Fruit fly (Drosophila melanogaster) whole organism, embryonic: ENCODE data around the gene Idi.
A peak's percentile ranks its signal among the peaks of the same experiment; 100 is the strongest.

Experiments
- Asciz ChIP-seq: fragments of 200-800 bp; sonication (Bioruptor generic); optimal IDR thresholded peaks from 2 replicates; lab custom pipeline; 2017; ENCODE audit warnings: missing biosample characterization, mild to moderate bottlenecking, missing genetic modification characterization, missing genetic modification reagents
- CG10274 ChIP-seq: fragments of 200-800 bp; sonication (Bioruptor generic); optimal IDR thresholded peaks from 3 replicates; lab custom pipeline; 2017; ENCODE audit warnings: missing biosample characterization, mild to moderate bottlenecking, missing genetic modification characterization
- CG10431 ChIP-seq: fragments of 200-800 bp; sonication (Bioruptor generic); optimal IDR thresholded peaks from 3 replicates; lab custom pipeline; 2018; ENCODE audit warnings: missing biosample characterization, mild to moderate bottlenecking, missing genetic modification characterization
- CG10543 ChIP-seq: fragments of 200-800 bp; sonication (Bioruptor generic); optimal IDR thresholded peaks from 3 replicates; lab custom pipeline; 2017; ENCODE audit warnings: missing biosample characterization, mild to moderate bottlenecking, missing genetic modification characterization, moderate library complexity
- CG12219 ChIP-seq: fragments of 200-800 bp; sonication (Bioruptor generic); optimal IDR thresholded peaks from 3 replicates; lab custom pipeline; 2018; ENCODE audit warnings: missing biosample characterization, mild to moderate bottlenecking, missing genetic modification characterization
- CG1233 ChIP-seq: fragments of 200-800 bp; sonication (Bioruptor generic); optimal IDR thresholded peaks from 4 replicates; lab custom pipeline; 2018; ENCODE audit warnings: missing biosample characterization, mild to moderate bottlenecking, missing genetic modification characterization
- CG14441 ChIP-seq: fragments of 200-800 bp; sonication (Bioruptor generic); IDR thresholded peaks from 2 replicates; pipeline ENCODE4 v1.3.6; 2022; ENCODE audit warnings: missing biosample characterization, missing genetic modification characterization
- CG15514 ChIP-seq: fragments of 200-800 bp; sonication (Bioruptor generic); optimal IDR thresholded peaks from 3 replicates; lab custom pipeline; 2017; ENCODE audit warnings: missing biosample characterization, missing genetic modification characterization, mild to moderate bottlenecking, moderate library complexity, missing genetic modification reagents
- CG1603 ChIP-seq: fragments of 200-800 bp; sonication (Bioruptor generic); optimal IDR thresholded peaks from 2 replicates; lab custom pipeline; 2019; ENCODE audit warnings: missing biosample characterization, mild to moderate bottlenecking, missing genetic modification characterization, moderate library complexity
- CG16815 ChIP-seq: fragments of 200-800 bp; sonication (Bioruptor generic); optimal IDR thresholded peaks from 3 replicates; lab custom pipeline; 2017; ENCODE audit warnings: missing biosample characterization, mild to moderate bottlenecking, missing genetic modification characterization
- CG16863 ChIP-seq: fragments of 200-800 bp; sonication (Bioruptor generic); optimal IDR thresholded peaks from 3 replicates; lab custom pipeline; 2016; ENCODE audit warnings: missing biosample characterization, missing genetic modification characterization
- CG17359 ChIP-seq: fragments of 200-800 bp; sonication (Bioruptor generic); optimal IDR thresholded peaks from 3 replicates; lab custom pipeline; 2018; ENCODE audit warnings: missing biosample characterization, mild to moderate bottlenecking, missing genetic modification characterization, moderate library complexity
- CG18476 ChIP-seq: fragments of 200-800 bp; sonication (Bioruptor generic); optimal IDR thresholded peaks from 2 replicates; lab custom pipeline; 2016; ENCODE audit warnings: missing biosample characterization, mild to moderate bottlenecking, missing genetic modification characterization
- CG30403 ChIP-seq: fragments of 200-800 bp; sonication (Bioruptor generic); optimal IDR thresholded peaks from 3 replicates; lab custom pipeline; 2016; ENCODE audit warnings: missing biosample characterization, missing genetic modification characterization
- CG3163 ChIP-seq: fragments of 200-800 bp; sonication (Bioruptor generic); optimal IDR thresholded peaks from 3 replicates; lab custom pipeline; 2016; ENCODE audit warnings: missing biosample characterization, missing genetic modification characterization
- CG3407 ChIP-seq: fragments of 200-800 bp; sonication (Bioruptor generic); optimal IDR thresholded peaks from 2 replicates; lab custom pipeline; 2018; ENCODE audit warnings: missing biosample characterization, mild to moderate bottlenecking, missing genetic modification characterization
- CG34224 ChIP-seq: fragments of 200-800 bp; sonication (Bioruptor generic); IDR thresholded peaks from 3 replicates; pipeline ENCODE4 v1.3.6; 2022; ENCODE audit warnings: missing biosample characterization, missing genetic modification characterization; ENCODE audit not compliant: partially characterized antibody
- CG3838 ChIP-seq: fragments of 200-800 bp; sonication (Bioruptor generic); optimal IDR thresholded peaks from 3 replicates; lab custom pipeline; 2016; ENCODE audit warnings: missing biosample characterization, missing genetic modification characterization
- CG8359 ChIP-seq: fragments of 200-800 bp; sonication (Bioruptor generic); optimal IDR thresholded peaks from 2 replicates; lab custom pipeline; 2017; ENCODE audit warnings: missing biosample characterization, mild to moderate bottlenecking, missing genetic modification characterization, borderline replicate concordance
- CG8478 ChIP-seq: fragments of >200 bp; optimal IDR thresholded peaks from 2 replicates; lab custom pipeline; 2018
- Eip74EF ChIP-seq, 2 experiments: fragments of 200-800 bp in 1 of 2; fragments of >200 bp in 1 of 2; sonication (Bioruptor generic) in 1 of 2; optimal IDR thresholded peaks; 2 replicates each; lab custom pipeline; 2017 to 2019; ENCODE audit warnings: missing biosample characterization in 2 of 2, missing genetic modification characterization in 2 of 2, mild to moderate bottlenecking in 1 of 2, moderate library complexity in 1 of 2
- Ets65A ChIP-seq: fragments of 200-800 bp; sonication (Bioruptor generic); peaks from one replicate; lab custom pipeline; 2016; ENCODE audit warnings: missing biosample characterization, missing genetic modification characterization
- Kr ChIP-seq: fragments of 200-800 bp; sonication (Bioruptor generic); optimal IDR thresholded peaks from 2 replicates; lab custom pipeline; 2017; ENCODE audit warnings: missing biosample characterization, mild to moderate bottlenecking, missing genetic modification characterization
- Med ChIP-seq: fragments of 200-800 bp; sonication (Bioruptor generic); peaks from one replicate; lab custom pipeline; 2016; ENCODE audit warnings: missing biosample characterization, missing genetic modification characterization, mild to moderate bottlenecking, inconsistent platforms, moderate library complexity
- PHDP ChIP-seq: fragments of 200-800 bp; sonication (Bioruptor generic); optimal IDR thresholded peaks from 3 replicates; lab custom pipeline; 2018; ENCODE audit warnings: missing biosample characterization, mild to moderate bottlenecking, missing genetic modification characterization, moderate library complexity
- Ssrp ChIP-seq: fragments of 200-800 bp; sonication (Bioruptor generic); optimal IDR thresholded peaks from 2 replicates; lab custom pipeline; 2018; ENCODE audit warnings: missing biosample characterization, mild to moderate bottlenecking, missing genetic modification characterization, moderate library complexity
- Tbp ChIP-seq: fragments of >200 bp; optimal IDR thresholded peaks from 2 replicates; lab custom pipeline; 2018; ENCODE audit warnings: missing biosample characterization, missing genetic modification characterization
- Xrp1 ChIP-seq: fragments of 200-800 bp; sonication (Bioruptor generic); IDR thresholded peaks from 2 replicates; pipeline ENCODE4 v1.3.6; 2022; ENCODE audit warnings: missing biosample characterization, missing genetic modification characterization
- al ChIP-seq: fragments of 200-800 bp; sonication (Bioruptor generic); IDR thresholded peaks from 2 replicates; pipeline ENCODE4 v1.3.6; 2022; ENCODE audit warnings: missing biosample characterization, missing genetic modification characterization
- ap ChIP-seq: fragments of 200-800 bp; sonication (Bioruptor generic); IDR thresholded peaks from 2 replicates; pipeline ENCODE4 v1.3.6; 2022; ENCODE audit warnings: missing biosample characterization, missing genetic modification characterization
- bab2 ChIP-seq: fragments of 200-800 bp; sonication (Bioruptor generic); optimal IDR thresholded peaks from 2 replicates; lab custom pipeline; 2016; ENCODE audit warnings: missing biosample characterization, missing genetic modification characterization
- bowl ChIP-seq: fragments of 200-800 bp; sonication (Bioruptor generic); IDR thresholded peaks from 2 replicates; pipeline ENCODE4 v1.3.6; 2022; ENCODE audit warnings: missing biosample characterization, missing genetic modification characterization
- exex ChIP-seq: fragments of 200-800 bp; sonication (Bioruptor generic); optimal IDR thresholded peaks from 4 replicates; lab custom pipeline; 2018; ENCODE audit warnings: missing biosample characterization, mild to moderate bottlenecking, missing genetic modification characterization, moderate library complexity
- eyg ChIP-seq: fragments of 200-800 bp; sonication (Bioruptor generic); optimal IDR thresholded peaks from 3 replicates; lab custom pipeline; 2016; ENCODE audit warnings: missing biosample characterization, missing genetic modification characterization
- fu2 ChIP-seq: fragments of 200-800 bp; sonication (Bioruptor generic); optimal IDR thresholded peaks from 2 replicates; lab custom pipeline; 2016; ENCODE audit warnings: missing biosample characterization, missing genetic modification characterization
- hb ChIP-seq: fragments of 200-800 bp; sonication (Bioruptor generic); IDR thresholded peaks from 3 replicates; pipeline ENCODE4 v1.3.6; 2022; ENCODE audit warnings: missing biosample characterization, missing genetic modification characterization; ENCODE audit not compliant: partially characterized antibody
- ind ChIP-seq: fragments of 200-800 bp; sonication (Bioruptor generic); optimal IDR thresholded peaks from 3 replicates; lab custom pipeline; 2016; ENCODE audit warnings: missing biosample characterization, missing genetic modification characterization
- mirr ChIP-seq: fragments of 200-800 bp; sonication (Bioruptor generic); optimal IDR thresholded peaks from 3 replicates; lab custom pipeline; 2018; ENCODE audit warnings: missing biosample characterization, mild to moderate bottlenecking, missing genetic modification characterization
- odd ChIP-seq: fragments of 200-800 bp; sonication (Bioruptor generic); optimal IDR thresholded peaks from 2 replicates; lab custom pipeline; 2017; ENCODE audit warnings: missing biosample characterization, mild to moderate bottlenecking, missing genetic modification characterization
- pan ChIP-seq, 4 experiments: fragments of >200 bp in 3 of 4; fragments of 200-800 bp in 1 of 4; sonication (Bioruptor generic) in 1 of 4; optimal IDR thresholded peaks in 3 of 4; IDR thresholded peaks in 1 of 4; 2 replicates each; pipeline versions ENCODE4 v1.3.6 to Lab custom; 2017 to 2022; ENCODE audit warnings: missing biosample characterization in 2 of 4, missing genetic modification characterization in 2 of 4, mixed read lengths in 1 of 4
- row ChIP-seq: fragments of 200-800 bp; sonication (Bioruptor generic); IDR thresholded peaks from 3 replicates; pipeline ENCODE4 v1.3.6; 2022; ENCODE audit warnings: missing biosample characterization, missing genetic modification characterization
- run ChIP-seq: fragments of 200-800 bp; sonication (Bioruptor generic); optimal IDR thresholded peaks from 3 replicates; lab custom pipeline; 2018; ENCODE audit warnings: missing biosample characterization, mild to moderate bottlenecking, missing genetic modification characterization
- salm ChIP-seq: fragments of 200-800 bp; sonication (Bioruptor generic); optimal IDR thresholded peaks from 2 replicates; lab custom pipeline; 2018; ENCODE audit warnings: missing biosample characterization, mild to moderate bottlenecking, missing genetic modification characterization
- shn ChIP-seq: fragments of 200-800 bp; sonication (Bioruptor generic); optimal IDR thresholded peaks from 3 replicates; lab custom pipeline; 2016; ENCODE audit warnings: missing biosample characterization, missing genetic modification characterization
- slbo ChIP-seq: fragments of 200-800 bp; sonication (Bioruptor generic); IDR thresholded peaks from 2 replicates; pipeline ENCODE4 v1.3.6; 2022; ENCODE audit warnings: missing biosample characterization, missing genetic modification characterization
- vfl ChIP-seq: fragments of 200-800 bp; sonication (Bioruptor generic); optimal IDR thresholded peaks from 2 replicates; lab custom pipeline; 2016; ENCODE audit warnings: missing biosample characterization, missing genetic modification characterization

Idi gene

dm6 chr3R:21268873-21269272 lies 1.1 kb upstream of the Idi start, which contains the start of gene Rab1 (continued):
- no peak for TF ChIP-seq CG3407 (GFP tag; lab: Kevin White, UChicago)
- TF ChIP-seq CG16863 (GFP tag; lab: Kevin White, UChicago) = no peak
- TF ChIP-seq CG1233 (GFP tag; lab: Kevin White, UChicago) = peak; percentile 27
- TF ChIP-seq shn (GFP tag; lab: Kevin White, UChicago) = peak; percentile 26
- no peak for TF ChIP-seq CG10431
- TF ChIP-seq bab2 (GFP tag; lab: Kevin White, UChicago) = peak; percentile 12
- 0 out of 2 replicates have a peak, but pooled peaks have one; percentile 11 for TF ChIP-seq al (GFP tag; lab: Robert Waterston, UW)

dm6 chr3R:21270609-21271143 lies 750 bp downstream of the Idi start:
- TF ChIP-seq shn (GFP tag; lab: Kevin White, UChicago) (no peak), eyg (GFP tag; lab: Kevin White, UChicago) (no peak), vfl (GFP tag; lab: Kevin White, UChicago) (no peak), CG8478 (lab: Kevin White, UChicago) (no peak), CG34224 (GFP tag; lab: Robert Waterston, UW) (no peak), salm (tag; lab: Kevin White, UChicago) (no peak), hb (GFP tag; lab: Robert Waterston, UW) (no peak), PHDP (tag; lab: Kevin White, UChicago) (no peak), Med (GFP tag; lab: Kevin White, UChicago) (peak; percentile 56), Ets65A (peak; percentile 72), Kr (GFP tag; lab: Kevin White, UChicago) (no peak), Ssrp (no peak), Xrp1 (GFP tag; lab: Robert Waterston, UW) (no peak), CG10274 (GFP tag; lab: Kevin White, UChicago) (no peak)

- TF ChIP-seq CG8359 (GFP tag; lab: Kevin White, UChicago) = peak; percentile 22
- peak; percentile 41 for TF ChIP-seq CG17359 (tag; lab: Kevin White, UChicago)
- TF ChIP-seq Tbp (GFP tag; lab: Kevin White, UChicago) = no peak
- TF ChIP-seq mirr = peak; percentile 62
- TF ChIP-seq run (tag; lab: Kevin White, UChicago) = no peak
- TF ChIP-seq CG12219 (GFP tag; lab: Kevin White, UChicago) = peak; percentile 35
- no peak for TF ChIP-seq CG30403 (GFP tag; lab: Kevin White, UChicago)
- TF ChIP-seq pan (optimal IDR thresholded peaks at IDR 0.05; lab: Kevin White, UChicago) = no peak
- no peak for TF ChIP-seq pan (GFP tag; optimal IDR thresholded peaks at IDR 0.05 in 1 of 2, IDR thresholded peaks at IDR 0.05 in 1 of 2)
- no peak for TF ChIP-seq bowl (GFP tag; lab: Robert Waterston, UW)
- TF ChIP-seq CG15514 (GFP tag; lab: Kevin White, UChicago) = peak; percentile 45
- peak; percentile 35 for TF ChIP-seq CG1233 (GFP tag; lab: Kevin White, UChicago)
- TF ChIP-seq CG10431 = no peak
- peak; percentile 74 for TF ChIP-seq Asciz
- no peak for TF ChIP-seq fu2 (GFP tag; lab: Kevin White, UChicago)
- no peak for TF ChIP-seq row (GFP tag; lab: Robert Waterston, UW)
- TF ChIP-seq odd (GFP tag; lab: Kevin White, UChicago) = peak; percentile 25
- peak; percentile 26 for TF ChIP-seq CG3838 (GFP tag; lab: Kevin White, UChicago)
- no peak for TF ChIP-seq CG14441 (GFP tag; lab: Robert Waterston, UW)
- peak; percentile 27 for TF ChIP-seq exex (tag; lab: Kevin White, UChicago)
- TF ChIP-seq CG3407 (GFP tag; lab: Kevin White, UChicago) = peak; percentile 32
- peak; percentile 25 for TF ChIP-seq CG10543 (GFP tag; lab: Kevin White, UChicago)
- TF ChIP-seq CG18476 = peak; percentile 1
- no peak for TF ChIP-seq slbo
- TF ChIP-seq ind (GFP tag; lab: Kevin White, UChicago) = no peak
- peak in 1 of 2 experiments; percentile 8 for TF ChIP-seq Eip74EF (GFP tag; optimal IDR thresholded peaks at IDR 0.05; lab: Kevin White, UChicago)
- no peak for TF ChIP-seq CG16815 (GFP tag; lab: Kevin White, UChicago)
- no peak for TF ChIP-seq CG3163 (GFP tag; lab: Kevin White, UChicago)
- TF ChIP-seq ap = no peak
- peak; percentile 16 for TF ChIP-seq CG1603
These were observed 1.3 kb downstream of the Idi start for dm6 chr3R:21271208-21271607.
